Fruit fly (Drosophila melanogaster) S2 (cell line): ENCODE results near the gene Sfp77F.

Source experiments
- CG8478 ChIP-seq: fragments of >200 bp; optimal IDR thresholded peaks from 2 replicates; lab custom pipeline; 2018
- CTCF ChIP-seq, 2 experiments: fragments of >200 bp; optimal IDR thresholded peaks; 2 replicates each; lab custom pipeline; 2018

DNA sequence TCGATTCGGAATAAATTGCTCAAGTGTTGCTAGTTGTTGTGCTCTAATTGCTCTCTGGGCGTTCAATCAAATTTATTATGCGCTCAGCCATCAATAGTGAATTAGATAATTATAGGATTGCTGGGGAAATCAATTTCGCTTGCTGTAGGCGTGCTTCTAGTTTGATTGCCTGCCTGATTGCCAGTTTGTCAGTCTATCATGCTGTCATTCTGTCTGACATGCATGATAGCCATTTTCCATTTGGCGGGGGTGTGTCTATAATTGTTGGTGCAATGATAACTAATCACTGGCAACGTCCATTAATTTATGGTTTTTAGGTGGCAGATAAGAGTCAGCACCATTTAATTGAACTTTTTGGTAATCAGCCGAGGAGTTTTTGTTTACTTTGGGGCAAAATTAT, 39.6 kb downstream of the Sfp77F start:
- TF ChIP-seq CG8478 (lab: Kevin White, UChicago) (no peak), CTCF (optimal IDR thresholded peaks at IDR 0.05; lab: Kevin White, UChicago) (no peak)
